Fruit fly (Drosophila melanogaster) whole organism, prepupa: ENCODE results near the gene CG11381.

Source experiments
- CG10669 ChIP-seq: fragments of 200-800 bp; sonication (Bioruptor generic); optimal IDR thresholded peaks from 3 replicates; lab custom pipeline; 2018; ENCODE audit warnings: missing biosample characterization, mild to moderate bottlenecking, missing genetic modification characterization, moderate library complexity
- CG16779 ChIP-seq: fragments of 200-800 bp; sonication (Bioruptor generic); optimal IDR thresholded peaks from 3 replicates; lab custom pipeline; 2017; ENCODE audit warnings: missing biosample characterization, mild to moderate bottlenecking, missing genetic modification characterization
- Ets21C ChIP-seq: fragments of 200-800 bp; sonication (Bioruptor generic); optimal IDR thresholded peaks from 3 replicates; lab custom pipeline; 2016; ENCODE audit warnings: missing biosample characterization, missing genetic modification characterization
- Smox ChIP-seq: fragments of 200-800 bp; sonication (Bioruptor generic); optimal IDR thresholded peaks from 3 replicates; lab custom pipeline; 2016; ENCODE audit warnings: missing biosample characterization, missing genetic modification characterization
- Sox102F ChIP-seq: fragments of 200-800 bp; sonication (Bioruptor generic); optimal IDR thresholded peaks from 2 replicates; lab custom pipeline; 2016; ENCODE audit warnings: missing biosample characterization, mild to moderate bottlenecking, missing genetic modification characterization
- dac ChIP-seq: fragments of 200-800 bp; sonication (Bioruptor generic); optimal IDR thresholded peaks from 2 replicates; lab custom pipeline; 2017; ENCODE audit warnings: missing biosample characterization, mild to moderate bottlenecking, missing genetic modification characterization
- fkh ChIP-seq: fragments of 200-800 bp; sonication (Bioruptor generic); optimal IDR thresholded peaks from 3 replicates; lab custom pipeline; 2017; ENCODE audit warnings: missing biosample characterization, mild to moderate bottlenecking, missing genetic modification characterization, moderate library complexity

DNA sequence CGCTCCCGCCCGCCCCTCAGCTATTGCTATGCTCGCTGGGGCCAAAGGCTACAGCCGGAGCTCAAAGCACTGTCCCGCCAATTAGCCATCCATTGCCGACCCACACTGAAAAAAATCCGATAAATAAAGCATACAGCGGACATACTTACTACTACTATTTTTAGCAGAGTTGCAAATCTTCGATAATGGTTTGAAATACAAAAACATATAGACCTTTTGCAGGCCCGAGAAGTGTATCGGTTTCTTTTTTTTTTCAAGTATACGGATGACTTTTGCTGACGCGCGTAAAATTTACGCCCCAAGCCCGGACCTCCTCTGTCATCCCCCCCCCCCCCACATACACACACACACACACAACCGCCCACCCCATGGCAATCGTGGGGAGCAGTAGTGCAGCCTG is 28.1 kb downstream of the CG11381 start:
- TF ChIP-seq Smox (no peak), CG10669 (peak; percentile 23), CG16779 (no peak), Ets21C (no peak), Sox102F (GFP tag; lab: Kevin White, UChicago) (no peak), fkh (no peak), dac (no peak)
